Worm (Caenorhabditis elegans) whole organism, early embryonic: ENCODE results near the gene mfsd-6.

Experiments used
- B0310.2 ChIP-seq: sonication (generic microtip); optimal IDR thresholded peaks from 2 replicates; lab custom pipeline; 2016; ENCODE audit warnings: mild to moderate bottlenecking, missing genetic modification characterization, missing compliant biosample characterization
- F13C5.2 ChIP-seq: sonication (generic microtip); optimal IDR thresholded peaks from 2 replicates; lab custom pipeline; 2017; ENCODE audit warnings: mild to moderate bottlenecking, missing genetic modification characterization, inconsistent platforms, missing compliant biosample characterization
- aly-1 ChIP-seq: sonication (generic microtip); optimal IDR thresholded peaks from 2 replicates; lab custom pipeline; 2016; ENCODE audit warnings: missing genetic modification characterization, missing compliant biosample characterization
- ama-1 ChIP-seq: fragments of 150-350 bp; optimal IDR thresholded peaks from 2 replicates; lab custom pipeline; 2014
- ceh-13 ChIP-seq: fragments of 200-800 bp; sonication (Bioruptor generic); optimal IDR thresholded peaks from 2 replicates; lab custom pipeline; 2018; ENCODE audit warnings: mild to moderate bottlenecking, missing genetic modification characterization, missing compliant biosample characterization
- ceh-36 ChIP-seq: sonication (generic microtip); optimal IDR thresholded peaks from 2 replicates; lab custom pipeline; 2016; ENCODE audit warnings: missing genetic modification characterization, inconsistent platforms, missing compliant biosample characterization
- ets-7 ChIP-seq: sonication (generic microtip); optimal IDR thresholded peaks from 2 replicates; lab custom pipeline; 2016; ENCODE audit warnings: missing genotype, missing genetic modification characterization, missing compliant biosample characterization
- flt-1 ChIP-seq: fragments of 200-800 bp; sonication (Bioruptor generic); IDR thresholded peaks from 2 replicates; pipeline ENCODE4 v1.3.6; 2022; ENCODE audit warnings: missing genetic modification characterization, missing compliant biosample characterization
- hmbx-1 ChIP-seq: sonication (generic microtip); optimal IDR thresholded peaks from 2 replicates; lab custom pipeline; 2016; ENCODE audit warnings: mild to moderate bottlenecking, missing genetic modification characterization, missing compliant biosample characterization
- hmg-4 ChIP-seq: fragments of 200-800 bp; sonication (Bioruptor generic); optimal IDR thresholded peaks from 2 replicates; lab custom pipeline; 2018; ENCODE audit warnings: mild to moderate bottlenecking, missing genetic modification characterization, missing compliant biosample characterization
- hnd-1 ChIP-seq: sonication (generic microtip); optimal IDR thresholded peaks from 2 replicates; lab custom pipeline; 2016; ENCODE audit warnings: missing genetic modification characterization, missing compliant biosample characterization
- pes-1 ChIP-seq: fragments of 200-800 bp; sonication (Bioruptor generic); IDR thresholded peaks from 2 replicates; pipeline ENCODE4 v1.3.6; 2022; ENCODE audit warnings: missing genetic modification reagents, missing genetic modification characterization, missing compliant biosample characterization
- scrt-1 ChIP-seq: fragments of 200-800 bp; sonication (Bioruptor generic); IDR thresholded peaks from 2 replicates; pipeline ENCODE4 v1.3.6; 2022; ENCODE audit warnings: missing genetic modification characterization, missing compliant biosample characterization
- sea-1 ChIP-seq: fragments of 200-800 bp; sonication (Bioruptor generic); conservative IDR thresholded peaks from 2 replicates; pipeline ENCODE4 v1.3.6; 2022; ENCODE audit warnings: missing genetic modification characterization, missing compliant biosample characterization
- tbx-11 ChIP-seq: fragments of 200-800 bp; sonication (Bioruptor generic); IDR thresholded peaks from 2 replicates; pipeline ENCODE4 v1.3.6; 2022; ENCODE audit warnings: missing genetic modification characterization, missing compliant biosample characterization
- tbx-37 ChIP-seq: fragments of 200-800 bp; sonication (Bioruptor generic); conservative IDR thresholded peaks from 2 replicates; pipeline ENCODE4 v1.3.6; 2022; ENCODE audit warnings: missing genetic modification reagents, missing genetic modification characterization, missing compliant biosample characterization
- tra-4 ChIP-seq: sonication (generic microtip); optimal IDR thresholded peaks from 2 replicates; lab custom pipeline; 2017; ENCODE audit warnings: missing genetic modification characterization, missing compliant biosample characterization

mfsd-6 gene

DNA sequence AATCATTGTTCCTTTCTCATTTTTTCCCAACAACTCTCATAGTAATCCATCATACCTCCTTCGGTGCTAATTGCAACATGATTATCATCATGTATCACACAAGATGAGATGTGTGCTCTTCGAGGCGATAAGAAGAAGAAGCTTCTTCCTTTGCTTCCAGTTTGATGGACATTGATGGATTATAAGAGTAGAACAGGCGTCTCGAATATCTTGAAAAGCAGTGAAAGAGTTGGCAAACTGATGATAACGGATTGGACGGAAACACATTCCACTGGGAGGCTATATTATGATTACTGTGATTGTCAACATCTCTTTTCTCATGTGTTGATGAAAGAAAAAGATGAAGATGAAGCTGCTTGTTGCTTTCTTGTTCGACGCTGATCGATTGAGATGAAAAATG lies 19.3 kb downstream of the mfsd-6 start:
- TF ChIP-seq hmbx-1 (tag; lab: Kevin White, UChicago) (no peak), F13C5.2 (tag; lab: Kevin White, UChicago) (no peak), scrt-1 (GFP tag; lab: Robert Waterston, UW) (no peak), sea-1 (GFP tag; lab: Robert Waterston, UW) (no peak), ceh-13 (GFP tag; lab: Kevin White, UChicago) (no peak), pes-1 (GFP tag; lab: Robert Waterston, UW) (no peak), ceh-36 (tag; lab: Kevin White, UChicago) (no peak), hmg-4 (GFP tag; lab: Kevin White, UChicago) (no peak), tra-4 (tag; lab: Kevin White, UChicago) (no peak)

DNA sequence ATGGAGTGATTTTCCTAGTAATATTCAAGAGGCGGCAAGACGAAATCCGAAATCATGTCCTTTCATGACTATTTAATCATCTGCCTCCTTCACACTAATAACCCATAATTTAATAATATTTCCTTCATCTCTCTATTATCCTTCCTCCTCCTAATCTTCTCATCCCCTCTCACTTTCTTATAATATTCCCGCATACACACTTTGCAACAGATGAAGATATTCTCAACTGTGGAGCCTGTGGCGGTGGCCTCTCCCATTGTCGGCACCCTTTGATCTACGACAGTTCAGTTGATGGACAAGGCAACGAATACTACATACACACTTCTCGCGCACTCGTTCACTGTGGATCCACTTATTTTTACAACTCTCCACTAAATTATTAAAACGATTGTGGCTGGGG lies 20.6 kb downstream of the mfsd-6 start:
- no peak for TF ChIP-seq hmbx-1 (tag; lab: Kevin White, UChicago)
- TF ChIP-seq B0310.2 (tag; lab: Kevin White, UChicago), result no peak
- no peak for TF ChIP-seq tbx-37 (GFP tag; lab: Robert Waterston, UW)
- TF ChIP-seq ceh-13 (GFP tag; lab: Kevin White, UChicago), result no peak
- no peak for TF ChIP-seq flt-1 (GFP tag; lab: Robert Waterston, UW)
- no peak for TF ChIP-seq F13C5.2 (tag; lab: Kevin White, UChicago)
- no peak for TF ChIP-seq ets-7 (tag; lab: Kevin White, UChicago)
- no peak for TF ChIP-seq ama-1
- TF ChIP-seq pes-1 (GFP tag; lab: Robert Waterston, UW), result no peak

DNA sequence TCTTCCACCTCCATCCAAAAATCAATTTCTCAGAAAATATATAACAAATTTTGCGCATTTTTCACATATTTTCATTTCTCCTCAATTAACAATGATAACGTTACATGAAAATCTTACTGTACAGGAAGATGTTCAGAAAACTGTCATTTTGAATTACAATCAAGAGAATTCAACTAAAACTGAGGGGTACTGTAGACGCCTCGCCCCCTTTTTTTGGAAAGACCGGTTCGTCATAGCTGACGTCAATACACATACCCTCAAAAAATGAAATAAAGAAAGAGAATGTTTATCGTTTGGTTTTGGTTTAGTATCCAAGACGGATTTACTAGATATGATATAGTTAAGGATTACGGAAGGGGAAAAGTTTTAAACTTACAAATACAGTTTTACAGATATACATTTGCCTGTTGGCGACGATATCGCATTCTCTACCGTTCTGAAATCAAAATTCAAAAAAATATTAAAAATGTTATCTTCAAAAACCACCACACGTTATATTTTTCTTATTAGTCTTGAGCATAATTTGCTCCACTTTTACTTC lies 21.2 kb downstream of the mfsd-6 start:
- TF ChIP-seq ama-1 (no peak), flt-1 (GFP tag; lab: Robert Waterston, UW) (no peak), ceh-36 (tag; lab: Kevin White, UChicago) (no peak), ets-7 (tag; lab: Kevin White, UChicago) (no peak), ceh-13 (GFP tag; lab: Kevin White, UChicago) (no peak), pes-1 (GFP tag; lab: Robert Waterston, UW) (no peak), F13C5.2 (tag; lab: Kevin White, UChicago) (no peak), aly-1 (tag; lab: Kevin White, UChicago) (no peak), hmbx-1 (tag; lab: Kevin White, UChicago) (no peak), hmg-4 (GFP tag; lab: Kevin White, UChicago) (no peak), tbx-11 (GFP tag; lab: Robert Waterston, UW) (no peak)

DNA sequence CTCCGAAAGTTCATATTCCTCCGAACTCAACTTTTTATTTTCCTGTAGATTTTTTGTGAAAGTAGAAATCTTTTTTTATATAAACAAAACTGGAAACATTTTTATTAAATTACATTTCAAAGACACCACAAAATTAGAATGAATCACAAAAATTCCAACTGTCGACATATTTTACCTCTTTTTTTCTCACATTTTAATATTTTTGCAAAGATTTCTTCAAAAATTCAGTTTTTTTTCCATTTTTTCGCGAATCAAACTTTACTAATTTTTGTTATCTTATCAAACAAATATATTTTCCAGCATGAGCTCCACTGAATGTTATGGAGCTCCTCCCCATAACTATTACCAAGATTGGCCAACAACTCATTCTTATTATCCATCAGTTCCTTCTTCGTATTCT lies 23.9 kb downstream of the mfsd-6 start, which contains the start of gene ceh-13:
Gene ceh-13 (plus strand): TSS at position 301 of the 400 bp plus-strand sequence.
- no peak for TF ChIP-seq ama-1
- TF ChIP-seq F13C5.2 (tag; lab: Kevin White, UChicago), result no peak
- no peak for TF ChIP-seq ets-7 (tag; lab: Kevin White, UChicago)

DNA sequence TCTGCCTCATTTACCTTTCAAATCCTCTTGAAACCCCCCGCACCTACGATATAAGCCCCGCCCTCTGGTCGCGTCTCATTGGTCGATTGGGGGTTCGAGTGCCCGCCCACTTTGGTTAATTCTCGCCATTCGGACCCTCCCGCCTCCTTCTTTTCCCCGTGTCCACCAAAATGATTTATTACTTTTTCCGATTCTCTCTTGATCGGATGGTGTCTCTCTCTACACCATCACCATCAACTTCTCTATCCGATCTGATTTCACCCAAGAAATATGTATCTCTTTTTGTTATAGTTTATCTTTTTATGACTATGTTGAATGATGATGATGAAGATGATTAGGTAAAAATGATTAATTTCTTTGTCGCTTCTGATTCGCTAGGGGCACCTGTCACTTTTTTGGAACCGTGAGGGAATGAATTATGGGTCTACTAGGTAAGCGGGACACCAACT lies 24.5 kb downstream of the mfsd-6 start:
- peak; percentile 32 for TF ChIP-seq hmg-4 (GFP tag; lab: Kevin White, UChicago)
- no peak for TF ChIP-seq B0310.2 (tag; lab: Kevin White, UChicago)
- 0 out of 2 replicates have a peak, but pooled peaks have one; percentile 40 for TF ChIP-seq tbx-11 (GFP tag; lab: Robert Waterston, UW)
- no peak for TF ChIP-seq pes-1 (GFP tag; lab: Robert Waterston, UW)
- TF ChIP-seq ceh-13 (GFP tag; lab: Kevin White, UChicago), result peak; percentile 61
- TF ChIP-seq sea-1 (GFP tag; lab: Robert Waterston, UW), result 0 out of 2 replicates have a peak, but pooled peaks have one; percentile 45

DNA sequence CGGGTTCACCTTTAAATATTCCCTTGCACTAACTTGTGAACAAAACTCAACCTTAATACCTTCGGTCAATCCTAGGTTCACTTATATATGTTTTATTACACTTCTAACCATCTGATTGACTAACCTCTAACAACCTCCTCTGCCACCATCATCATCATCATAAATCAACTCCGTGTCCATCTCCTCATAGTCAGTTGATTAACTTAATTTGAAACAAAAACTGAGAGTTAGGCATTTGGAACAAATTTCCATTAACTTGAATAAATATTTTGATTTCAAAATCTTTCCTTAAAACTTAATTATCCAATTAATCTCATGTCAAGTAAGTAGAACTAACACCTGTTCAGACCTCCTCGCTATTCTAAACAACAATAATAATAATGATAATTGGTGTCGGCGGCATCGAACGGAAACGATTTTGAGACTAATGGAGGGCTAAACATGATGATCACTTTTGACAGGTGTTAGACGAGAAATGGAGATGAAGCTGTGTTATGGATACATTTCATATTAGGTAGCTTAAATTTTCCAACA lies 25.5 kb downstream of the mfsd-6 start:
- TF ChIP-seq aly-1 (tag; lab: Kevin White, UChicago), result no peak
- TF ChIP-seq ets-7 (tag; lab: Kevin White, UChicago), result no peak
- TF ChIP-seq ama-1, result no peak
- no peak for TF ChIP-seq F13C5.2 (tag; lab: Kevin White, UChicago)
- no peak for TF ChIP-seq B0310.2 (tag; lab: Kevin White, UChicago)
- no peak for TF ChIP-seq tbx-11 (GFP tag; lab: Robert Waterston, UW)
- TF ChIP-seq tbx-37 (GFP tag; lab: Robert Waterston, UW), result no peak
- TF ChIP-seq hnd-1 (tag; lab: Kevin White, UChicago), result no peak
- no peak for TF ChIP-seq hmg-4 (GFP tag; lab: Kevin White, UChicago)
- TF ChIP-seq tra-4 (tag; lab: Kevin White, UChicago), result no peak

DNA sequence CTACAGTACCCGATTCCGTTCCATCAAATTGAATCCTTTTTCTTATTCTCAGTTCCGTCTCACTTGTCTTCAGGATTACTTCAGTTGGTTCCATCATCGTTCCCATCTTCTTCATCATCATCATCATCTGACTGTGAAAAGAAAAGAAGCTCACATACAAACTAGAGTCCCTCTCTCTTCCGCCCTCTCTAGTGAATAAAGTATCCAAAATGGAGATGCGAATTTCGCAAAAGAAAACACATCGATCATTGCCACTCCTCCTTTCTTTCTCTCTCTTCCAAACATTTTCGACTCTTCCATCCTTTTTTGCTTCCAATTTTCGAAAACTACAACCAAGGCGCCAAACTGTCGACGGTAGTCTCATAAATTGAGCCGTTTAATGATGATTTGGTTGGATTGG lies 26.4 kb downstream of the mfsd-6 start:
- TF ChIP-seq B0310.2 (tag; lab: Kevin White, UChicago) (no peak), aly-1 (tag; lab: Kevin White, UChicago) (no peak)

DNA sequence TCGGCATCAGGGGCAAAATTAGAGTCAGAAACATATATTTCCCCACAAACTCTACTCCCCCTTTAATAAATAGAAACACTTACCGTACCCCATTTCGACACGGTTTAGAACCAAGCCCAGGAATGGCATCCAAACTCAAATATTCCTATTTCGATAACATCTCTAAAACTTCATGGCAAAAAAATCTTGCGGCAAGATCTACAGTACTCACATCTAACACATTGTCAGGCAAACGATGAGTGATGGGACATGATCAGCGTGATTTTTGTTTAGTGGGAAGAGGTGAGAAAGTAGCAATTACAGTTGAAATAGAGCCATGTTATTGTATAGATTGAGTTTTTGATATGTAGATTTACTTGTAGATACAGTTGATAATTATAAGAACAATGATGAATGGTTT lies 28.2 kb downstream of the mfsd-6 start:
- TF ChIP-seq ceh-13 (GFP tag; lab: Kevin White, UChicago), result peak; percentile 13
- TF ChIP-seq hmbx-1 (tag; lab: Kevin White, UChicago), result no peak
